Fruit fly (Drosophila melanogaster) whole organism, embryonic: ENCODE data around the gene CG2076.

Source experiments
- B-H1 ChIP-seq: fragments of 200-800 bp; sonication (Bioruptor generic); IDR thresholded peaks from 3 replicates; pipeline ENCODE4 v1.3.6; 2022; ENCODE audit warnings: missing biosample characterization, missing genetic modification characterization
- CG15011 ChIP-seq: fragments of 200-800 bp; sonication (Bioruptor generic); optimal IDR thresholded peaks from 3 replicates; lab custom pipeline; 2018; ENCODE audit warnings: missing biosample characterization, mild to moderate bottlenecking, missing genetic modification characterization
- CG4707 ChIP-seq: fragments of 200-800 bp; sonication (Bioruptor generic); optimal IDR thresholded peaks from 2 replicates; lab custom pipeline; 2018; ENCODE audit warnings: missing biosample characterization, mild to moderate bottlenecking, missing genetic modification characterization, moderate library complexity
- CG4854 ChIP-seq: fragments of 200-800 bp; sonication (Bioruptor generic); optimal IDR thresholded peaks from 2 replicates; lab custom pipeline; 2016; ENCODE audit warnings: missing biosample characterization, missing genetic modification characterization, inconsistent platforms
- CG9727 ChIP-seq: fragments of 200-800 bp; sonication (Bioruptor generic); optimal IDR thresholded peaks from 3 replicates; lab custom pipeline; 2017; ENCODE audit warnings: missing biosample characterization, mild to moderate bottlenecking, missing genetic modification characterization
- Camta ChIP-seq: fragments of 200-800 bp; sonication (Bioruptor generic); optimal IDR thresholded peaks from 2 replicates; lab custom pipeline; 2016; ENCODE audit warnings: missing biosample characterization, missing genetic modification characterization
- NK7.1 ChIP-seq: fragments of 200-800 bp; sonication (Bioruptor generic); optimal IDR thresholded peaks from 3 replicates; lab custom pipeline; 2016; ENCODE audit warnings: missing biosample characterization, missing genetic modification characterization
- Sox102F ChIP-seq: fragments of 200-800 bp; sonication (Bioruptor generic); optimal IDR thresholded peaks from 2 replicates; lab custom pipeline; 2018; ENCODE audit warnings: missing biosample characterization, mild to moderate bottlenecking, missing genetic modification characterization, moderate library complexity
- ems ChIP-seq: fragments of 200-800 bp; sonication (Bioruptor generic); optimal IDR thresholded peaks from 3 replicates; lab custom pipeline; 2016; ENCODE audit warnings: missing biosample characterization, missing genetic modification characterization
- eyg ChIP-seq: fragments of 200-800 bp; sonication (Bioruptor generic); optimal IDR thresholded peaks from 3 replicates; lab custom pipeline; 2016; ENCODE audit warnings: missing biosample characterization, missing genetic modification characterization
- h ChIP-seq: fragments of >200 bp; optimal IDR thresholded peaks from 2 replicates; lab custom pipeline; 2017
- trh ChIP-seq: fragments of 200-800 bp; sonication (Bioruptor generic); optimal IDR thresholded peaks from 2 replicates; lab custom pipeline; 2016; ENCODE audit warnings: missing biosample characterization, missing genetic modification characterization
- vvl ChIP-seq: fragments of 200-800 bp; sonication (Bioruptor generic); IDR thresholded peaks from 2 replicates; pipeline ENCODE4 v1.3.6; 2022; ENCODE audit warnings: missing biosample characterization, missing genetic modification characterization

- TF ChIP-seq B-H1 (GFP tag; lab: Robert Waterston, UW), result no peak
- TF ChIP-seq NK7.1 (GFP tag; lab: Kevin White, UChicago), result no peak
- TF ChIP-seq CG4707 (GFP tag; lab: Kevin White, UChicago), result no peak
- no peak for TF ChIP-seq CG15011
- TF ChIP-seq Sox102F, result no peak
- no peak for TF ChIP-seq Camta (GFP tag; lab: Kevin White, UChicago)
- TF ChIP-seq h, result no peak
- no peak for TF ChIP-seq ems (GFP tag; lab: Kevin White, UChicago)
- TF ChIP-seq eyg, result no peak
- TF ChIP-seq vvl, result no peak
- no peak for TF ChIP-seq CG9727 (GFP tag; lab: Kevin White, UChicago)
- no peak for TF ChIP-seq CG4854 (GFP tag; lab: Kevin White, UChicago)
- no peak for TF ChIP-seq trh
Observed at dm6 chrX:11140163-11140562, 50.2 kb downstream of the CG2076 start, which contains the start of gene ssp7.
